Worm (Caenorhabditis elegans): Measurements from ENCODE around the gene Y81G3A.6.
"Not testable (repeated sequence)": the region's sequence is repeated elsewhere in the genome, so short reads cannot be mapped to it uniquely, and the experiment has no call there.

ce11 chrII:13047609-13048008 is 34.7 kb downstream of the Y81G3A.6 start, which contains the start of gene F42G4.2:
- TF ChIP-seq aha-1 (tag); skn-1 (tag; optimal IDR thresholded peaks at IDR 0.05); nhr-25 (tag; optimal IDR thresholded peaks at IDR 0.05; ENCODE audit: borderline replicate concordance, insufficient read depth); fkh-10 (GFP tag; optimal IDR thresholded peaks at IDR 0.05); F26F4.8 (GFP tag; conservative IDR thresholded peaks at IDR 0.05); F44E2.7 (GFP tag; IDR thresholded peaks at IDR 0.05); egl-27 (tag; optimal IDR thresholded peaks at IDR 0.05); nhr-28 (tag; optimal IDR thresholded peaks at IDR 0.05); nhr-11 (tag; optimal IDR thresholded peaks at IDR 0.05); hlh-30 (tag; optimal IDR thresholded peaks at IDR 0.05; ENCODE audit: insufficient read depth); hmg-1.1 (GFP tag; IDR thresholded peaks at IDR 0.05); unc-62 (GFP tag; optimal IDR thresholded peaks at IDR 0.05 in 1 of 2); unc-62 (tag; optimal IDR thresholded peaks at IDR 0.05); daf-12 (tag; optimal IDR thresholded peaks at IDR 0.05): not testable (repeated sequence)
